Worm (Caenorhabditis elegans) whole organism, mixed stage, embryonic: ENCODE measurements around the gene lact-6.

ENCODE experiments used
- nhr-76 ChIP-seq: sonication (generic microtip); optimal IDR thresholded peaks from 2 replicates; lab custom pipeline; 2017; ENCODE audit warnings: missing biosample characterization, missing genetic modification characterization
- ztf-11 ChIP-seq: fragments of 150-350 bp; optimal IDR thresholded peaks from 2 replicates; lab custom pipeline; 2014; ENCODE audit warnings: missing biosample characterization, missing genetic modification characterization

DNA sequence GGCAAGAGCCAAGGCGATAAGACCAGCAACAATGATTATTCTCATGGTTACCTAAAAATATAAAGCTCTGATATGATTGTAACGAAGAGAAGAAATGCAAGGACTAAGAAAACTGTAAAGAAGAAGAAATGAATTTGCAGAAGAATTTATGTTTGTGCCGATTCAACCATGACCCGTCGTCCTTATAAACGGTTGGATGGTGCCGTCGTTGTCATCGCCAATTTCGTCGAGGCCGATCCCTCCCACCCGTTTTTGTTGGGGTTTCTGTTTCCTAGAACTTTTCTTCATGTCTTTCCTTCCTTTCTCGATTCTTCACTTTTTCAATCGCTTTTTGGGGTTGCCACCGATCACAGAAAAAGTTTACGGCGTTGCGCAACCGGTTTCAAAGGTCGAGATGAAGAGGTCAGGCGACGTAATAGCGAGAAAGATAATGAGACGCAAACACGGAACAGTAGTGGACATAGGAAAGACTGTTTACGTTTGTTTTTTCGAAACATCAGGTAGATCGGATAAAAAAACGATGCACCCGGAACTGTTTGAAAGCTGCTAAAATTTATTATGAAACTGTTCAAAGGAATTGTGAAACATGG lies 40.8 kb upstream of the lact-6 start, which contains the start of gene epic-1:
- TF ChIP-seq ztf-11 (tag; lab: Kevin White, UChicago), result no peak
- no peak for TF ChIP-seq nhr-76 (tag; lab: Kevin White, UChicago)
